Fruit fly (Drosophila melanogaster) whole organism, embryonic: ENCODE results near the gene CG7715.
A peak's percentile ranks its signal among the peaks of the same experiment; 100 is the strongest.

ENCODE experiments used
- Antp ChIP-seq: fragments of 200-800 bp; sonication (Bioruptor generic); optimal IDR thresholded peaks from 3 replicates; lab custom pipeline; 2016; ENCODE audit warnings: missing biosample characterization, missing genetic modification characterization
- Blimp-1 ChIP-seq: fragments of 200-800 bp; sonication (Bioruptor generic); optimal IDR thresholded peaks from 3 replicates; lab custom pipeline; 2018; ENCODE audit warnings: missing biosample characterization, missing genetic modification characterization, mild to moderate bottlenecking, moderate library complexity, missing genetic modification reagents
- CG12219 ChIP-seq: fragments of 200-800 bp; sonication (Bioruptor generic); optimal IDR thresholded peaks from 3 replicates; lab custom pipeline; 2018; ENCODE audit warnings: missing biosample characterization, mild to moderate bottlenecking, missing genetic modification characterization
- CG13424 ChIP-seq: fragments of 200-800 bp; sonication (Bioruptor generic); optimal IDR thresholded peaks from 2 replicates; lab custom pipeline; 2019; ENCODE audit warnings: missing biosample characterization, mild to moderate bottlenecking, missing genetic modification characterization, moderate library complexity
- CG13894 ChIP-seq: fragments of 200-800 bp; sonication (Bioruptor generic); optimal IDR thresholded peaks from 3 replicates; lab custom pipeline; 2018; ENCODE audit warnings: missing biosample characterization, mild to moderate bottlenecking, missing genetic modification characterization, moderate library complexity
- CG14667 ChIP-seq: fragments of 200-800 bp; sonication (Bioruptor generic); IDR thresholded peaks from 2 replicates; pipeline ENCODE4 v1.3.6; 2022; ENCODE audit warnings: missing biosample characterization, missing genetic modification characterization
- CG1529 ChIP-seq: fragments of 200-800 bp; sonication (Bioruptor generic); optimal IDR thresholded peaks from 3 replicates; lab custom pipeline; 2018; ENCODE audit warnings: missing biosample characterization, missing genetic modification characterization
- CG3065 ChIP-seq: fragments of 200-800 bp; sonication (Bioruptor generic); optimal IDR thresholded peaks from 2 replicates; lab custom pipeline; 2016; ENCODE audit warnings: missing biosample characterization, missing genetic modification characterization
- CG31224 ChIP-seq: fragments of 200-800 bp; sonication (Bioruptor generic); IDR thresholded peaks from 2 replicates; pipeline ENCODE4 v1.3.6; 2022; ENCODE audit warnings: missing biosample characterization, missing genetic modification characterization
- CG6765 ChIP-seq: fragments of 200-800 bp; sonication (Bioruptor generic); optimal IDR thresholded peaks from 3 replicates; lab custom pipeline; 2017; ENCODE audit warnings: missing biosample characterization, mild to moderate bottlenecking, missing genetic modification characterization
- CG6791 ChIP-seq: fragments of 200-800 bp; sonication (Bioruptor generic); IDR thresholded peaks from 3 replicates; pipeline ENCODE4 v1.3.6; 2022; ENCODE audit warnings: missing biosample characterization, missing genetic modification characterization; ENCODE audit not compliant: partially characterized antibody
- CG6854 ChIP-seq: fragments of 200-800 bp; sonication (Bioruptor generic); optimal IDR thresholded peaks from 3 replicates; lab custom pipeline; 2017; ENCODE audit warnings: missing biosample characterization, mild to moderate bottlenecking, missing genetic modification characterization
- CG7372 ChIP-seq: fragments of 200-800 bp; sonication (Bioruptor generic); IDR thresholded peaks from 2 replicates; pipeline ENCODE4 v1.3.6; 2022; ENCODE audit warnings: missing biosample characterization, missing genetic modification characterization
- CG9727 ChIP-seq: fragments of 200-800 bp; sonication (Bioruptor generic); optimal IDR thresholded peaks from 3 replicates; lab custom pipeline; 2017; ENCODE audit warnings: missing biosample characterization, mild to moderate bottlenecking, missing genetic modification characterization
- CG9797 ChIP-seq: fragments of 200-800 bp; sonication (Bioruptor generic); optimal IDR thresholded peaks from 3 replicates; lab custom pipeline; 2018; ENCODE audit warnings: missing biosample characterization, mild to moderate bottlenecking, missing genetic modification characterization
- CG9817 ChIP-seq: fragments of 200-800 bp; sonication (Bioruptor generic); optimal IDR thresholded peaks from 2 replicates; lab custom pipeline; 2018; ENCODE audit warnings: missing biosample characterization, mild to moderate bottlenecking, missing genetic modification characterization, moderate library complexity
- CTCF ChIP-seq: fragments of 200-800 bp; sonication (Bioruptor generic); optimal IDR thresholded peaks from 2 replicates; lab custom pipeline; 2017; ENCODE audit warnings: missing biosample characterization, mild to moderate bottlenecking, missing genetic modification characterization, moderate library complexity
- Dref ChIP-seq: fragments of 200-800 bp; sonication (Bioruptor generic); IDR thresholded peaks from 2 replicates; pipeline ENCODE4 v1.3.6; 2022; ENCODE audit warnings: missing biosample characterization, missing genetic modification characterization
- ERR ChIP-seq: fragments of 200-800 bp; sonication (Bioruptor generic); optimal IDR thresholded peaks from 2 replicates; lab custom pipeline; 2016; ENCODE audit warnings: missing biosample characterization, missing genetic modification characterization
- H15 ChIP-seq: fragments of 200-800 bp; sonication (Bioruptor generic); IDR thresholded peaks from 3 replicates; pipeline ENCODE4 v1.3.6; 2022; ENCODE audit warnings: missing biosample characterization, missing genetic modification characterization
- Hmx ChIP-seq: fragments of 200-800 bp; sonication (Bioruptor generic); optimal IDR thresholded peaks from 2 replicates; lab custom pipeline; 2016; ENCODE audit warnings: missing biosample characterization, missing genetic modification characterization
- Hr3 ChIP-seq: fragments of 200-800 bp; sonication (Bioruptor generic); optimal IDR thresholded peaks from 3 replicates; lab custom pipeline; 2016; ENCODE audit warnings: missing biosample characterization, missing genetic modification characterization
- Nf-YA ChIP-seq: fragments of 200-800 bp; sonication (Bioruptor generic); IDR thresholded peaks from 2 replicates; pipeline ENCODE4 v1.3.6; 2022; ENCODE audit warnings: missing biosample characterization, missing genetic modification characterization
- Oli ChIP-seq: fragments of 200-800 bp; sonication (Bioruptor generic); optimal IDR thresholded peaks from 2 replicates; lab custom pipeline; 2018; ENCODE audit warnings: missing biosample characterization, mild to moderate bottlenecking, missing genetic modification characterization, moderate library complexity
- Ptx1 ChIP-seq: fragments of 200-800 bp; sonication (Bioruptor generic); IDR thresholded peaks from 2 replicates; pipeline ENCODE4 v1.3.6; 2022; ENCODE audit warnings: missing biosample characterization, missing genetic modification characterization
- Scr ChIP-seq: fragments of 200-800 bp; sonication (Bioruptor generic); IDR thresholded peaks from 2 replicates; pipeline ENCODE4 v1.3.6; 2022; ENCODE audit warnings: missing biosample characterization, missing genetic modification characterization; ENCODE audit not compliant: partially characterized antibody
- Sox102F ChIP-seq: fragments of 200-800 bp; sonication (Bioruptor generic); optimal IDR thresholded peaks from 2 replicates; lab custom pipeline; 2018; ENCODE audit warnings: missing biosample characterization, mild to moderate bottlenecking, missing genetic modification characterization, moderate library complexity
- Spps ChIP-seq: fragments of 200-800 bp; sonication (Bioruptor generic); optimal IDR thresholded peaks from 2 replicates; lab custom pipeline; 2018; ENCODE audit warnings: missing biosample characterization, mild to moderate bottlenecking, missing genetic modification characterization
- Sry-δ ChIP-seq: fragments of 200-800 bp; sonication (Bioruptor generic); optimal IDR thresholded peaks from 2 replicates; lab custom pipeline; 2016; ENCODE audit warnings: missing biosample characterization, missing genetic modification characterization
- TFAM ChIP-seq: fragments of 200-800 bp; sonication (Bioruptor generic); optimal IDR thresholded peaks from 2 replicates; lab custom pipeline; 2017; ENCODE audit warnings: missing biosample characterization, missing genetic modification characterization, inconsistent platforms
- Taf1 ChIP-seq: fragments of 200-800 bp; sonication (Bioruptor generic); IDR thresholded peaks from 2 replicates; pipeline ENCODE4 v1.3.6; 2022; ENCODE audit warnings: missing biosample characterization, missing genetic modification characterization
- bsh ChIP-seq, 2 experiments: fragments of 200-800 bp; sonication (Bioruptor generic); optimal IDR thresholded peaks; 2 replicates each; lab custom pipeline; 2017 to 2018; ENCODE audit warnings: mild to moderate bottlenecking in 2 of 2, missing biosample characterization in 2 of 2, missing genetic modification characterization in 2 of 2, moderate library complexity in 1 of 2
- caup ChIP-seq: fragments of 200-800 bp; sonication (Bioruptor generic); optimal IDR thresholded peaks from 3 replicates; lab custom pipeline; 2017; ENCODE audit warnings: missing biosample characterization, mild to moderate bottlenecking, missing genetic modification characterization, moderate library complexity; ENCODE audit not compliant: severe bottlenecking
- chif ChIP-seq, 2 experiments: fragments of 200-800 bp; sonication (Bioruptor generic); optimal IDR thresholded peaks; 3 replicates each; lab custom pipeline; 2016; ENCODE audit warnings: missing biosample characterization in 2 of 2, missing genetic modification characterization in 2 of 2
- cwo ChIP-seq: fragments of 200-800 bp; sonication (Bioruptor generic); optimal IDR thresholded peaks from 3 replicates; lab custom pipeline; 2017; ENCODE audit warnings: missing biosample characterization, missing genetic modification characterization, mild to moderate bottlenecking, moderate library complexity, missing genetic modification reagents
- danr ChIP-seq: fragments of 200-800 bp; sonication (Bioruptor generic); IDR thresholded peaks from 2 replicates; pipeline ENCODE4 v1.3.6; 2022; ENCODE audit warnings: missing biosample characterization, missing genetic modification characterization
- esg ChIP-seq: fragments of 200-800 bp; sonication (Bioruptor generic); conservative IDR thresholded peaks from 2 replicates; pipeline ENCODE4 v1.3.6; 2022; ENCODE audit warnings: missing biosample characterization, missing genetic modification characterization
- gcm2 ChIP-seq: fragments of 200-800 bp; sonication (Bioruptor generic); optimal IDR thresholded peaks from 2 replicates; lab custom pipeline; 2016; ENCODE audit warnings: missing biosample characterization, missing genetic modification characterization
- ind ChIP-seq: fragments of 200-800 bp; sonication (Bioruptor generic); optimal IDR thresholded peaks from 3 replicates; lab custom pipeline; 2016; ENCODE audit warnings: missing biosample characterization, missing genetic modification characterization
- jing ChIP-seq: fragments of 200-800 bp; sonication (Bioruptor generic); optimal IDR thresholded peaks from 2 replicates; lab custom pipeline; 2018; ENCODE audit warnings: missing biosample characterization, mild to moderate bottlenecking, missing genetic modification characterization
- lab ChIP-seq: fragments of 200-800 bp; sonication (Bioruptor generic); optimal IDR thresholded peaks from 3 replicates; lab custom pipeline; 2017; ENCODE audit warnings: missing biosample characterization, missing genetic modification characterization, mild to moderate bottlenecking, moderate library complexity, missing genetic modification reagents
- lilli ChIP-seq: fragments of 200-800 bp; sonication (Bioruptor generic); optimal IDR thresholded peaks from 3 replicates; lab custom pipeline; 2016; ENCODE audit warnings: missing biosample characterization, missing genetic modification characterization
- nau ChIP-seq: fragments of 200-800 bp; sonication (Bioruptor generic); optimal IDR thresholded peaks from 3 replicates; lab custom pipeline; 2017; ENCODE audit warnings: missing biosample characterization, mild to moderate bottlenecking, missing genetic modification characterization, missing genetic modification reagents
- pfk ChIP-seq: fragments of 200-800 bp; sonication (Bioruptor generic); optimal IDR thresholded peaks from 2 replicates; lab custom pipeline; 2018; ENCODE audit warnings: missing biosample characterization, mild to moderate bottlenecking, missing genetic modification characterization, moderate library complexity
- ro ChIP-seq: fragments of 200-800 bp; sonication (Bioruptor generic); IDR thresholded peaks from 2 replicates; pipeline ENCODE4 v1.3.6; 2022; ENCODE audit warnings: missing biosample characterization, missing genetic modification characterization
- sim ChIP-seq: fragments of 200-800 bp; sonication (Bioruptor generic); IDR thresholded peaks from 2 replicates; pipeline ENCODE4 v1.3.6; 2022; ENCODE audit warnings: missing biosample characterization, missing genetic modification characterization
- so ChIP-seq: fragments of 200-800 bp; sonication (Bioruptor generic); IDR thresholded peaks from 3 replicates; pipeline ENCODE4 v1.3.6; 2022; ENCODE audit warnings: missing biosample characterization, missing genetic modification characterization
- sug ChIP-seq: fragments of 200-800 bp; optimal IDR thresholded peaks from 2 replicates; lab custom pipeline; 2019; ENCODE audit warnings: missing biosample characterization, mild to moderate bottlenecking, missing genetic modification characterization, moderate library complexity
- tin ChIP-seq: fragments of 200-800 bp; sonication (Bioruptor generic); optimal IDR thresholded peaks from 3 replicates; lab custom pipeline; 2016; ENCODE audit warnings: missing biosample characterization, missing genetic modification characterization
- zen2 ChIP-seq: fragments of 200-800 bp; sonication (Bioruptor generic); IDR thresholded peaks from 3 replicates; pipeline ENCODE4 v1.3.6; 2022; ENCODE audit warnings: missing biosample characterization, missing genetic modification characterization; ENCODE audit not compliant: partially characterized antibody

The CG7715 gene

DNA sequence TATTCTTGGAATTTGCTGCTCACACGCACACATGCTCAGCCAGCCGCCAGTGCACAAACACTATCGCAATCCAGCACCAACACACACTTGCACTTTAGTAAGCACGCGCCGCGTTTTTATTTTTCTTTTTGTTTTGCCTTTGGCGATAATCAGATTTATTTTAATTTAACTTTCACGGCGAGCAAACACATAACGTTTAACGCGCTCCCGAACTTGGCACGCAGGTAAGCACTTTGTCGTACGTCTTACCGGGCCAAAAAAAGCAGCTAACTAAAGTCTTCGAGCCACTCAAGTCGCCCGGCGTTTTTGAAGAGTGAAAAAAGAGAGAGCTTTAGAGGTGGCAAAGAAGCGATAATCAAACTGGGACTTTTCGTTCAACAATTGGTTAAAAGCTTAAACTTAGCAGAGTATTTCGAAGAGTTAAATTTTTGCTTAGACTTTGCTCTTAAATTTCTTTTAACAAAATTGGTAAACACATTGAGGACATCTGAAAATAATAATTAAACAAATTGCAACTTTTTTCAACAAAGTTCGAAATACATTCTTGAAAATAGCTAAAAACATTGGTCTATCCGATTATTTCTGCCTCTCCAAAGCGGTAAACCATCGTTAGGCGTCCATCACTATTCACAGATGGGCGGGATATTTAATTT, 15.1 kb upstream of the CG7715 start, which contains the start of gene Mekk1:
Gene Mekk1 (minus strand): TSS at position 325 of the 653 bp plus-strand sequence.
- peak in 1 of 2 experiments; percentile 13 for TF ChIP-seq chif (GFP tag; optimal IDR thresholded peaks at IDR 0.05; lab: Kevin White, UChicago)
- TF ChIP-seq sug (tag; lab: Kevin White, UChicago) = peak; percentile 83
- no peak for TF ChIP-seq Spps (tag; lab: Kevin White, UChicago)
- TF ChIP-seq ERR = no peak
- TF ChIP-seq Hr3 = peak; percentile 12
- TF ChIP-seq nau = no peak
- TF ChIP-seq Nf-YA = no peak
- TF ChIP-seq jing (GFP tag; lab: Kevin White, UChicago) = no peak
- TF ChIP-seq TFAM (GFP tag; lab: Kevin White, UChicago) = no peak
- TF ChIP-seq H15 (GFP tag; lab: Robert Waterston, UW) = no peak
- TF ChIP-seq CG6854 = no peak
- TF ChIP-seq so (GFP tag; lab: Robert Waterston, UW) = no peak
- no peak for TF ChIP-seq esg
- peak; percentile 49; the same call in 1 of the 3 replicates for TF ChIP-seq CG6791 (GFP tag; lab: Robert Waterston, UW)
- TF ChIP-seq Ptx1 (GFP tag; lab: Robert Waterston, UW) = peak; percentile 49
- no peak for TF ChIP-seq CG3065
- TF ChIP-seq Taf1 (GFP tag; lab: Robert Waterston, UW) = no peak
- TF ChIP-seq Oli (tag; lab: Kevin White, UChicago) = peak; percentile 4
- no peak for TF ChIP-seq CG12219 (GFP tag; lab: Kevin White, UChicago)
- TF ChIP-seq tin (GFP tag; lab: Kevin White, UChicago) = peak; percentile 51
- peak; percentile 47 for TF ChIP-seq Sox102F (GFP tag; lab: Kevin White, UChicago)
- peak; percentile 26 for TF ChIP-seq Blimp-1 (GFP tag; lab: Kevin White, UChicago)
- TF ChIP-seq CG9797 (GFP tag; lab: Kevin White, UChicago) = no peak
- TF ChIP-seq CG1529 (GFP tag; lab: Kevin White, UChicago) = no peak
- peak; percentile 20; the same call in 1 of the 2 replicates for TF ChIP-seq CG7372 (GFP tag; lab: Robert Waterston, UW)
- peak; percentile 0 for TF ChIP-seq cwo (GFP tag; lab: Kevin White, UChicago)
- peak; percentile 69 for TF ChIP-seq CG13894 (tag; lab: Kevin White, UChicago)
- no peak for TF ChIP-seq sim (GFP tag; lab: Robert Waterston, UW)
- no peak; the same call in 2 of the 3 replicates for TF ChIP-seq zen2 (GFP tag; lab: Robert Waterston, UW)
- TF ChIP-seq CTCF = peak; percentile 34
- no peak for TF ChIP-seq ro (GFP tag; lab: Robert Waterston, UW)
- TF ChIP-seq pfk (GFP tag; lab: Kevin White, UChicago) = no peak
- peak; percentile 53 for TF ChIP-seq lab
- TF ChIP-seq lilli = peak; percentile 74
- 0 out of 2 replicates have a peak, but pooled peaks have one; percentile 27 for TF ChIP-seq CG31224 (GFP tag; lab: Robert Waterston, UW)
- peak; percentile 52 for TF ChIP-seq ind (GFP tag; lab: Kevin White, UChicago)
- peak; percentile 77 for TF ChIP-seq Scr (GFP tag; lab: Robert Waterston, UW)
- no peak for TF ChIP-seq gcm2
- TF ChIP-seq CG9727 (GFP tag; lab: Kevin White, UChicago) = peak; percentile 21
- peak; percentile 60 for TF ChIP-seq CG9817 (tag; lab: Kevin White, UChicago)
- TF ChIP-seq Antp = peak; percentile 31
- peak; percentile 1 for TF ChIP-seq CG6765 (GFP tag; lab: Kevin White, UChicago)
- peak in 1 of 2 experiments; percentile 51 for TF ChIP-seq bsh (GFP tag; optimal IDR thresholded peaks at IDR 0.05; lab: Kevin White, UChicago)
- TF ChIP-seq Dref (GFP tag; lab: Robert Waterston, UW) = peak; percentile 66
- TF ChIP-seq caup (GFP tag; lab: Kevin White, UChicago) = peak; percentile 41
- TF ChIP-seq Sry-δ (GFP tag; lab: Kevin White, UChicago) = peak; percentile 96
- TF ChIP-seq CG13424 (tag; lab: Kevin White, UChicago) = peak; percentile 74
- no peak for TF ChIP-seq CG14667
- TF ChIP-seq Hmx (GFP tag; lab: Kevin White, UChicago) = peak; percentile 21
- no peak for TF ChIP-seq danr
